Fruit fly (Drosophila melanogaster) whole organism, embryonic: Measurements from ENCODE around the gene CG32483.

Experiments used
- CG10462 ChIP-seq: fragments of 200-800 bp; sonication (Bioruptor generic); optimal IDR thresholded peaks from 2 replicates; lab custom pipeline; 2016; ENCODE audit warnings: missing biosample characterization, missing genetic modification characterization
- CG10979 ChIP-seq: fragments of 200-800 bp; sonication (Bioruptor generic); optimal IDR thresholded peaks from 2 replicates; lab custom pipeline; 2018; ENCODE audit warnings: missing biosample characterization, mild to moderate bottlenecking, missing genetic modification characterization, moderate library complexity
- CG11093 ChIP-seq: fragments of 200-800 bp; sonication (Bioruptor generic); IDR thresholded peaks from 3 replicates; pipeline ENCODE4 v1.3.6; 2022; ENCODE audit warnings: missing biosample characterization, missing genetic modification characterization
- CG11695 ChIP-seq: fragments of 200-800 bp; sonication (Bioruptor generic); IDR thresholded peaks from 3 replicates; pipeline ENCODE4 v1.3.6; 2022; ENCODE audit warnings: missing biosample characterization, missing genetic modification characterization
- CG12155 ChIP-seq: fragments of 200-800 bp; sonication (Bioruptor generic); optimal IDR thresholded peaks from 3 replicates; lab custom pipeline; 2016; ENCODE audit warnings: missing biosample characterization, missing genetic modification characterization
- CG1233 ChIP-seq: fragments of 200-800 bp; sonication (Bioruptor generic); optimal IDR thresholded peaks from 4 replicates; lab custom pipeline; 2018; ENCODE audit warnings: missing biosample characterization, mild to moderate bottlenecking, missing genetic modification characterization
- CG12942 ChIP-seq: fragments of 200-800 bp; sonication (Bioruptor generic); optimal IDR thresholded peaks from 3 replicates; lab custom pipeline; 2016; ENCODE audit warnings: missing biosample characterization, missing genetic modification characterization
- CG14441 ChIP-seq: fragments of 200-800 bp; sonication (Bioruptor generic); IDR thresholded peaks from 2 replicates; pipeline ENCODE4 v1.3.6; 2022; ENCODE audit warnings: missing biosample characterization, missing genetic modification characterization
- CG17359 ChIP-seq: fragments of 200-800 bp; sonication (Bioruptor generic); optimal IDR thresholded peaks from 3 replicates; lab custom pipeline; 2018; ENCODE audit warnings: missing biosample characterization, mild to moderate bottlenecking, missing genetic modification characterization, moderate library complexity
- CG17385 ChIP-seq: fragments of 200-800 bp; sonication (Bioruptor generic); optimal IDR thresholded peaks from 3 replicates; lab custom pipeline; 2018; ENCODE audit warnings: missing biosample characterization, mild to moderate bottlenecking, missing genetic modification characterization
- CG17912 ChIP-seq: fragments of 200-800 bp; sonication (Bioruptor generic); optimal IDR thresholded peaks from 2 replicates; lab custom pipeline; 2018; ENCODE audit warnings: missing biosample characterization, mild to moderate bottlenecking, missing genetic modification characterization
- CG1792 ChIP-seq: fragments of 200-800 bp; sonication (Bioruptor generic); optimal IDR thresholded peaks from 2 replicates; lab custom pipeline; 2016; ENCODE audit warnings: missing biosample characterization, missing genetic modification characterization
- CG30020 ChIP-seq: fragments of 200-800 bp; optimal IDR thresholded peaks from 2 replicates; lab custom pipeline; 2019; ENCODE audit warnings: missing biosample characterization, mild to moderate bottlenecking, missing genetic modification characterization, moderate library complexity
- CG31365 ChIP-seq: fragments of 200-800 bp; sonication (Bioruptor generic); optimal IDR thresholded peaks from 2 replicates; lab custom pipeline; 2018; ENCODE audit warnings: missing biosample characterization, mild to moderate bottlenecking, missing genetic modification characterization
- CG31441 ChIP-seq: fragments of 200-800 bp; sonication (Bioruptor generic); IDR thresholded peaks from 2 replicates; pipeline ENCODE4 v1.3.6; 2022; ENCODE audit warnings: missing biosample characterization, missing genetic modification characterization
- CG32772 ChIP-seq: fragments of 200-800 bp; sonication (Bioruptor generic); IDR thresholded peaks from 2 replicates; pipeline ENCODE4 v1.3.6; 2022; ENCODE audit warnings: missing biosample characterization, missing genetic modification characterization
- CG3281 ChIP-seq: fragments of 200-800 bp; sonication (Bioruptor generic); optimal IDR thresholded peaks from 3 replicates; lab custom pipeline; 2017; ENCODE audit warnings: missing biosample characterization, mild to moderate bottlenecking, missing genetic modification characterization
- CG43689 ChIP-seq: fragments of 200-800 bp; sonication (Bioruptor generic); IDR thresholded peaks from 2 replicates; pipeline ENCODE4 v1.3.6; 2022; ENCODE audit warnings: missing biosample characterization, missing genetic modification characterization
- CG4707 ChIP-seq: fragments of 200-800 bp; sonication (Bioruptor generic); optimal IDR thresholded peaks from 2 replicates; lab custom pipeline; 2018; ENCODE audit warnings: missing biosample characterization, mild to moderate bottlenecking, missing genetic modification characterization, moderate library complexity
- CG7372 ChIP-seq: fragments of 200-800 bp; sonication (Bioruptor generic); IDR thresholded peaks from 2 replicates; pipeline ENCODE4 v1.3.6; 2022; ENCODE audit warnings: missing biosample characterization, missing genetic modification characterization
- CG8290 ChIP-seq, 3 experiments: fragments of 200-800 bp; sonication (Bioruptor generic); optimal IDR thresholded peaks; 2 replicates each; lab custom pipeline; 2016 to 2019; ENCODE audit warnings: missing biosample characterization in 3 of 3, missing genetic modification characterization in 3 of 3, mild to moderate bottlenecking in 2 of 3, moderate library complexity in 1 of 3
- CG8944 ChIP-seq: fragments of 200-800 bp; sonication (Bioruptor generic); optimal IDR thresholded peaks from 3 replicates; lab custom pipeline; 2016; ENCODE audit warnings: missing biosample characterization, missing genetic modification characterization
- Dref ChIP-seq: fragments of 200-800 bp; sonication (Bioruptor generic); IDR thresholded peaks from 2 replicates; pipeline ENCODE4 v1.3.6; 2022; ENCODE audit warnings: missing biosample characterization, missing genetic modification characterization
- HLH3B ChIP-seq: fragments of 200-800 bp; sonication (Bioruptor generic); IDR thresholded peaks from 2 replicates; pipeline ENCODE4 v1.3.6; 2022; ENCODE audit warnings: missing biosample characterization, missing genetic modification characterization
- MBD-R2 ChIP-seq: fragments of 200-800 bp; sonication (Bioruptor generic); IDR thresholded peaks from 2 replicates; pipeline ENCODE4 v1.3.6; 2022; ENCODE audit warnings: missing biosample characterization, missing genetic modification characterization
- Mad ChIP-seq: fragments of 200-800 bp; sonication (Bioruptor generic); optimal IDR thresholded peaks from 2 replicates; lab custom pipeline; 2016; ENCODE audit warnings: missing biosample characterization, missing genetic modification characterization
- NC2β ChIP-seq: fragments of 200-800 bp; sonication (Bioruptor generic); optimal IDR thresholded peaks from 2 replicates; lab custom pipeline; 2016; ENCODE audit warnings: missing biosample characterization, missing genetic modification characterization
- NK7.1 ChIP-seq: fragments of 200-800 bp; sonication (Bioruptor generic); optimal IDR thresholded peaks from 3 replicates; lab custom pipeline; 2016; ENCODE audit warnings: missing biosample characterization, missing genetic modification characterization
- Taf1 ChIP-seq: fragments of 200-800 bp; sonication (Bioruptor generic); IDR thresholded peaks from 2 replicates; pipeline ENCODE4 v1.3.6; 2022; ENCODE audit warnings: missing biosample characterization, missing genetic modification characterization
- Xbp1 ChIP-seq: fragments of 200-800 bp; sonication (Bioruptor generic); optimal IDR thresholded peaks from 3 replicates; lab custom pipeline; 2016; ENCODE audit warnings: missing biosample characterization, mild to moderate bottlenecking, missing genetic modification characterization
- btn ChIP-seq: fragments of 200-800 bp; sonication (Bioruptor generic); optimal IDR thresholded peaks from 2 replicates; lab custom pipeline; 2016; ENCODE audit warnings: missing biosample characterization, missing genetic modification characterization
- corto ChIP-seq: fragments of 200-800 bp; sonication (Bioruptor generic); optimal IDR thresholded peaks from 2 replicates; lab custom pipeline; 2016; ENCODE audit warnings: missing biosample characterization, mild to moderate bottlenecking, missing genetic modification characterization, moderate library complexity
- dan ChIP-seq: fragments of 200-800 bp; sonication (Bioruptor generic); IDR thresholded peaks from 2 replicates; pipeline ENCODE4 v1.3.6; 2022; ENCODE audit warnings: missing biosample characterization, missing genetic modification characterization
- dimm ChIP-seq: fragments of 200-800 bp; sonication (Bioruptor generic); IDR thresholded peaks from 2 replicates; pipeline ENCODE4 v1.3.6; 2022; ENCODE audit warnings: missing biosample characterization, missing genetic modification characterization
- exex ChIP-seq: fragments of 200-800 bp; sonication (Bioruptor generic); optimal IDR thresholded peaks from 4 replicates; lab custom pipeline; 2018; ENCODE audit warnings: missing biosample characterization, mild to moderate bottlenecking, missing genetic modification characterization, moderate library complexity
- fd64A ChIP-seq: fragments of 200-800 bp; sonication (Bioruptor generic); optimal IDR thresholded peaks from 3 replicates; lab custom pipeline; 2018; ENCODE audit warnings: missing biosample characterization, mild to moderate bottlenecking, missing genetic modification characterization
- gsb ChIP-seq: fragments of 200-800 bp; sonication (Bioruptor generic); IDR thresholded peaks from 2 replicates; pipeline ENCODE4 v1.3.6; 2022; ENCODE audit warnings: missing biosample characterization, missing genetic modification characterization
- h ChIP-seq: fragments of >200 bp; optimal IDR thresholded peaks from 2 replicates; lab custom pipeline; 2017
- ham ChIP-seq: fragments of 200-800 bp; sonication (Bioruptor generic); IDR thresholded peaks from 2 replicates; pipeline ENCODE4 v1.3.6; 2022; ENCODE audit warnings: missing biosample characterization, missing genetic modification characterization
- ken ChIP-seq: fragments of 200-800 bp; sonication (Bioruptor generic); IDR thresholded peaks from 3 replicates; pipeline ENCODE4 v1.3.6; 2022; ENCODE audit warnings: missing biosample characterization, missing genetic modification characterization
- klu ChIP-seq: fragments of 200-800 bp; sonication (Bioruptor generic); IDR thresholded peaks from 2 replicates; pipeline ENCODE4 v1.3.6; 2022; ENCODE audit warnings: missing biosample characterization, missing genetic modification characterization
- knrl ChIP-seq: fragments of 200-800 bp; sonication (Bioruptor generic); IDR thresholded peaks from 3 replicates; pipeline ENCODE4 v1.3.6; 2022; ENCODE audit warnings: missing biosample characterization, missing genetic modification characterization; ENCODE audit not compliant: partially characterized antibody
- org-1 ChIP-seq: fragments of 200-800 bp; sonication (Bioruptor generic); optimal IDR thresholded peaks from 2 replicates; lab custom pipeline; 2017; ENCODE audit warnings: missing biosample characterization, missing genetic modification characterization
- peb ChIP-seq: fragments of 200-800 bp; sonication (Bioruptor generic); IDR thresholded peaks from 2 replicates; pipeline ENCODE4 v1.3.6; 2022; ENCODE audit warnings: missing biosample characterization, missing genetic modification characterization
- pho ChIP-seq: fragments of 200-800 bp; sonication (Bioruptor generic); optimal IDR thresholded peaks from 2 replicates; lab custom pipeline; 2016; ENCODE audit warnings: missing biosample characterization, missing genetic modification characterization
- pros ChIP-seq: fragments of 200-800 bp; sonication (Bioruptor generic); optimal IDR thresholded peaks from 3 replicates; lab custom pipeline; 2019; ENCODE audit warnings: missing biosample characterization, mild to moderate bottlenecking, missing genetic modification characterization, moderate library complexity
- sna ChIP-seq: fragments of 200-800 bp; sonication (Bioruptor generic); IDR thresholded peaks from 2 replicates; pipeline ENCODE4 v1.3.6; 2022; ENCODE audit warnings: missing biosample characterization, missing genetic modification characterization; ENCODE audit not compliant: partially characterized antibody
- tll ChIP-seq, 2 experiments: fragments of 200-800 bp in 1 of 2; fragments of >200 bp in 1 of 2; sonication (Bioruptor generic) in 1 of 2; optimal IDR thresholded peaks; 2 replicates each; lab custom pipeline; 2017 to 2019; ENCODE audit warnings: missing biosample characterization in 2 of 2, missing genetic modification characterization in 2 of 2, mild to moderate bottlenecking in 1 of 2, moderate library complexity in 1 of 2
- tx ChIP-seq: fragments of 200-800 bp; sonication (Bioruptor generic); optimal IDR thresholded peaks from 2 replicates; lab custom pipeline; 2016; ENCODE audit warnings: missing biosample characterization, missing genetic modification characterization
- zen ChIP-seq: fragments of 200-800 bp; sonication (Bioruptor generic); optimal IDR thresholded peaks from 3 replicates; lab custom pipeline; 2018; ENCODE audit warnings: missing biosample characterization, mild to moderate bottlenecking, missing genetic modification characterization, moderate library complexity

Gene CG32483

DNA sequence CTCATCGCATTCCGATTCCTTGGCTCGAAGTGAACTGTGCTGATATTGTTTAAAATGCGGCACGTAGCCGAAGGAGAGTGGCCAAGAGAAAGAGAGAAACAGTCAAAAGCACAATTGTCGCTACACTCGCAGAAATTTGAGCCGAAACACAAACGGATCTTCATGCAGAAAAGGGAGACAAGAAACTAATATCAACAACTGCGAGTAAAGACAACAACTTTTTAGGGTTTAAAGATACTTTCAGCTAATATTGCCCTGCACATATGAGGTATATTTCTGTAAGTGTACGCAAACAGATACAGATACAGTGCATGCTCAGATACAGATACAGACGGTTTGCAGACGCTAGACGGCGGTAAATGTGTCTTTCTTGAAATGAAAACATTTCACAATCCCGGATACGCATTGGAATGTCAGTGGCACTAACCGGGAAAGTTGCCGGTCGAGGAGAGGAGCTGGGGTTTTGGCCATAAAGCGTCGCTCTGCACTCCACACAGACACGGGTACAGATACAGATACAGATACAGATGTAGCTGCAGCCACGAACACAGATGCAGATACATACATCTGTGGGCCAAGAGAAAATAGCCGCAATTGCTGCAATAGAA is 45.7 kb downstream of the CG32483 start (continued):
- TF ChIP-seq CG12155 (GFP tag; lab: Kevin White, UChicago): peak; percentile 78
- no peak for TF ChIP-seq Dref (GFP tag; lab: Robert Waterston, UW)
- TF ChIP-seq ham (GFP tag; lab: Robert Waterston, UW): no peak
- TF ChIP-seq CG32772 (GFP tag; lab: Robert Waterston, UW): peak; percentile 88
- peak; percentile 52 for TF ChIP-seq pho (GFP tag; lab: Kevin White, UChicago)
- TF ChIP-seq CG11093: peak; percentile 75
- peak; percentile 84 for TF ChIP-seq NC2β (GFP tag; lab: Kevin White, UChicago)
- TF ChIP-seq knrl (GFP tag; lab: Robert Waterston, UW): no peak
- TF ChIP-seq CG11695 (GFP tag; lab: Robert Waterston, UW): peak; percentile 78
- peak; percentile 84 for TF ChIP-seq org-1 (GFP tag; lab: Kevin White, UChicago)
- peak; percentile 78 for TF ChIP-seq fd64A (GFP tag; lab: Kevin White, UChicago)
- peak; percentile 95 for TF ChIP-seq CG17359 (tag; lab: Kevin White, UChicago)
- peak; percentile 92 for TF ChIP-seq Xbp1
- TF ChIP-seq Mad: peak; percentile 86
- TF ChIP-seq zen (tag; lab: Kevin White, UChicago): peak; percentile 68
- peak; percentile 55 for TF ChIP-seq klu (GFP tag; lab: Robert Waterston, UW)
- TF ChIP-seq sna (GFP tag; lab: Robert Waterston, UW): no peak
- TF ChIP-seq h (lab: Kevin White, UChicago): no peak
- TF ChIP-seq btn: peak; percentile 88
- TF ChIP-seq exex (tag; lab: Kevin White, UChicago): peak; percentile 14
- TF ChIP-seq CG10462 (GFP tag; lab: Kevin White, UChicago): peak; percentile 80
- TF ChIP-seq CG8290 (GFP tag; optimal IDR thresholded peaks at IDR 0.05; lab: Kevin White, UChicago): peak; percentile 77
- TF ChIP-seq CG8290 (tag; optimal IDR thresholded peaks at IDR 0.05; lab: Kevin White, UChicago): peak; percentile 43 to 91
- TF ChIP-seq CG12942 (GFP tag; lab: Kevin White, UChicago): peak; percentile 87
- TF ChIP-seq CG1792 (GFP tag; lab: Kevin White, UChicago): peak; percentile 83
- TF ChIP-seq dan (GFP tag; lab: Robert Waterston, UW): no peak; the same call in 1 of the 2 replicates
- TF ChIP-seq peb (GFP tag; lab: Robert Waterston, UW): peak; percentile 81
- no peak for TF ChIP-seq tll (GFP tag; optimal IDR thresholded peaks at IDR 0.05; lab: Kevin White, UChicago)
- peak; percentile 86 for TF ChIP-seq CG14441 (GFP tag; lab: Robert Waterston, UW)
- TF ChIP-seq CG43689: peak; percentile 80
- TF ChIP-seq Taf1 (GFP tag; lab: Robert Waterston, UW): peak; percentile 50; the same call in 1 of the 2 replicates
- TF ChIP-seq pros (GFP tag; lab: Kevin White, UChicago): no peak
- peak; percentile 81 for TF ChIP-seq CG1233 (GFP tag; lab: Kevin White, UChicago)
- peak; percentile 83 for TF ChIP-seq tx (GFP tag; lab: Kevin White, UChicago)
- TF ChIP-seq NK7.1 (GFP tag; lab: Kevin White, UChicago): peak; percentile 77
- TF ChIP-seq CG31365 (tag; lab: Kevin White, UChicago): peak; percentile 67
- TF ChIP-seq CG30020: peak; percentile 33
- TF ChIP-seq ken (GFP tag; lab: Robert Waterston, UW): peak; percentile 90
- TF ChIP-seq CG7372 (GFP tag; lab: Robert Waterston, UW): peak; percentile 71
- TF ChIP-seq corto (GFP tag; lab: Kevin White, UChicago): peak; percentile 64
- TF ChIP-seq CG17912 (GFP tag; lab: Kevin White, UChicago): peak; percentile 36
- TF ChIP-seq MBD-R2 (GFP tag; lab: Robert Waterston, UW): peak; percentile 65; the same call in 1 of the 2 replicates
- TF ChIP-seq dimm (GFP tag; lab: Robert Waterston, UW): peak; percentile 58
- peak; percentile 79 for TF ChIP-seq CG17385
- TF ChIP-seq CG4707: peak; percentile 83
- peak; percentile 91 for TF ChIP-seq HLH3B (GFP tag; lab: Robert Waterston, UW)
- peak; percentile 89 for TF ChIP-seq CG31441 (GFP tag; lab: Robert Waterston, UW)
- TF ChIP-seq CG3281 (GFP tag; lab: Kevin White, UChicago): peak; percentile 68
- peak; percentile 51 for TF ChIP-seq gsb (GFP tag; lab: Robert Waterston, UW)
- TF ChIP-seq CG10979 (tag; lab: Kevin White, UChicago): peak; percentile 89
- peak; percentile 91 for TF ChIP-seq CG8944 (GFP tag; lab: Kevin White, UChicago)
